Worm (Caenorhabditis elegans) whole organism, L4/young adult: ENCODE data around the gene cct-3.

ENCODE experiments used
- dao-5 ChIP-seq: sonication (generic microtip); optimal IDR thresholded peaks from 2 replicates; lab custom pipeline; 2016; ENCODE audit warnings: missing genotype, missing genetic modification characterization, moderate library complexity, missing compliant biosample characterization
- him-1 ChIP-seq: sonication (generic microtip); optimal IDR thresholded peaks from 2 replicates; lab custom pipeline; 2016; ENCODE audit warnings: missing genotype, missing genetic modification reagents, missing genetic modification characterization, missing compliant biosample characterization

ce11 chrII:2207812-2208211, 25.5 kb upstream of the cct-3 start, which contains the start of gene Y59C2A.1:
- TF ChIP-seq dao-5 (tag; lab: Kevin White, UChicago) (no peak), him-1 (tag; lab: Kevin White, UChicago) (no peak)
